Worm (Caenorhabditis elegans): ENCODE results near the gene sre-4.

ce11 chrIV:9825196-9825744 is 40.7 kb upstream of the sre-4 start, which contains the start of gene mtr-4:
- TF ChIP-seq aha-1 (tag) (no peak), pha-4 (GFP tag; IDR thresholded peaks at IDR 0.05) (no peak), pha-4 (tag; optimal IDR thresholded peaks at IDR 0.05) (no peak), unc-39 (tag; optimal IDR thresholded peaks at IDR 0.05) (no peak), F10B5.3 (tag; optimal IDR thresholded peaks at IDR 0.05) (no peak), lir-3 (tag; optimal IDR thresholded peaks at IDR 0.05) (no peak)
